Fruit fly (Drosophila melanogaster) whole organism, embryonic: ENCODE measurements around the gene CG16727.

Experiments
- Abd-B ChIP-seq: fragments of 200-800 bp; sonication (Bioruptor generic); optimal IDR thresholded peaks from 2 replicates; lab custom pipeline; 2018; ENCODE audit warnings: missing biosample characterization, mild to moderate bottlenecking, missing genetic modification characterization, moderate library complexity
- CG10209 ChIP-seq: fragments of 200-800 bp; sonication (Bioruptor generic); optimal IDR thresholded peaks from 3 replicates; lab custom pipeline; 2017; ENCODE audit warnings: missing biosample characterization, mild to moderate bottlenecking, missing genetic modification characterization, missing genetic modification reagents
- CG10431 ChIP-seq: fragments of 200-800 bp; sonication (Bioruptor generic); optimal IDR thresholded peaks from 3 replicates; lab custom pipeline; 2018; ENCODE audit warnings: missing biosample characterization, mild to moderate bottlenecking, missing genetic modification characterization
- CG11504 ChIP-seq: fragments of 200-800 bp; sonication (Bioruptor generic); optimal IDR thresholded peaks from 3 replicates; lab custom pipeline; 2019; ENCODE audit warnings: missing biosample characterization, mild to moderate bottlenecking, missing genetic modification characterization, moderate library complexity
- CG12155 ChIP-seq: fragments of 200-800 bp; sonication (Bioruptor generic); optimal IDR thresholded peaks from 3 replicates; lab custom pipeline; 2016; ENCODE audit warnings: missing biosample characterization, missing genetic modification characterization
- CG12391 ChIP-seq: fragments of 200-800 bp; sonication (Bioruptor generic); optimal IDR thresholded peaks from 3 replicates; lab custom pipeline; 2018; ENCODE audit warnings: missing biosample characterization, mild to moderate bottlenecking, missing genetic modification characterization, moderate library complexity
- CG14710 ChIP-seq: fragments of 200-800 bp; sonication (Bioruptor generic); optimal IDR thresholded peaks from 3 replicates; lab custom pipeline; 2019; ENCODE audit warnings: missing biosample characterization, mild to moderate bottlenecking, missing genetic modification characterization, moderate library complexity
- CG14965 ChIP-seq: fragments of 200-800 bp; sonication (Bioruptor generic); optimal IDR thresholded peaks from 2 replicates; lab custom pipeline; 2016; ENCODE audit warnings: missing biosample characterization, missing genetic modification characterization, borderline replicate concordance
- CG15479 ChIP-seq: fragments of 200-800 bp; sonication (Bioruptor generic); optimal IDR thresholded peaks from 3 replicates; lab custom pipeline; 2019; ENCODE audit warnings: missing biosample characterization, mild to moderate bottlenecking, missing genetic modification characterization, moderate library complexity
- CG15601 ChIP-seq: fragments of 200-800 bp; sonication (Bioruptor generic); optimal IDR thresholded peaks from 3 replicates; lab custom pipeline; 2019; ENCODE audit warnings: missing biosample characterization, mild to moderate bottlenecking, missing genetic modification characterization, moderate library complexity
- CG1602 ChIP-seq: fragments of 200-800 bp; sonication (Bioruptor generic); optimal IDR thresholded peaks from 3 replicates; lab custom pipeline; 2016; ENCODE audit warnings: missing biosample characterization, missing genetic modification characterization
- CG16779 ChIP-seq: fragments of 200-800 bp; sonication (Bioruptor generic); IDR thresholded peaks from 2 replicates; pipeline ENCODE4 v1.3.6; 2022; ENCODE audit warnings: missing biosample characterization, missing genetic modification characterization
- CG17568 ChIP-seq: fragments of 200-800 bp; sonication (Bioruptor generic); optimal IDR thresholded peaks from 2 replicates; lab custom pipeline; 2018; ENCODE audit warnings: missing biosample characterization, mild to moderate bottlenecking, missing genetic modification characterization, moderate library complexity
- CG18764 ChIP-seq: fragments of 200-800 bp; sonication (Bioruptor generic); optimal IDR thresholded peaks from 3 replicates; lab custom pipeline; 2016; ENCODE audit warnings: missing biosample characterization, missing genetic modification characterization
- CG2712 ChIP-seq: fragments of 200-800 bp; optimal IDR thresholded peaks from 3 replicates; lab custom pipeline; 2019; ENCODE audit warnings: missing biosample characterization, mild to moderate bottlenecking, missing genetic modification characterization, moderate library complexity
- CG32532 ChIP-seq: fragments of 200-800 bp; sonication (Bioruptor generic); IDR thresholded peaks from 2 replicates; pipeline ENCODE4 v1.3.6; 2022; ENCODE audit warnings: missing biosample characterization, missing genetic modification characterization
- CG33213 ChIP-seq: fragments of 200-800 bp; sonication (Bioruptor generic); optimal IDR thresholded peaks from 3 replicates; lab custom pipeline; 2016; ENCODE audit warnings: missing biosample characterization, missing genetic modification characterization
- CG34224 ChIP-seq: fragments of 200-800 bp; sonication (Bioruptor generic); IDR thresholded peaks from 3 replicates; pipeline ENCODE4 v1.3.6; 2022; ENCODE audit warnings: missing biosample characterization, missing genetic modification characterization; ENCODE audit not compliant: partially characterized antibody
- CG4730 ChIP-seq: fragments of 200-800 bp; sonication (Bioruptor generic); IDR thresholded peaks from 2 replicates; pipeline ENCODE4 v1.3.6; 2022; ENCODE audit warnings: missing biosample characterization, missing genetic modification characterization
- CG5245 ChIP-seq: fragments of 200-800 bp; sonication (Bioruptor generic); optimal IDR thresholded peaks from 3 replicates; lab custom pipeline; 2016; ENCODE audit warnings: missing biosample characterization, missing genetic modification characterization
- CG6765 ChIP-seq: fragments of 200-800 bp; sonication (Bioruptor generic); optimal IDR thresholded peaks from 3 replicates; lab custom pipeline; 2017; ENCODE audit warnings: missing biosample characterization, mild to moderate bottlenecking, missing genetic modification characterization
- CG7987 ChIP-seq: fragments of 200-800 bp; sonication (Bioruptor generic); optimal IDR thresholded peaks from 2 replicates; lab custom pipeline; 2018; ENCODE audit warnings: missing biosample characterization, mild to moderate bottlenecking, missing genetic modification characterization, moderate library complexity
- CG8924 ChIP-seq: fragments of 200-800 bp; optimal IDR thresholded peaks from 3 replicates; lab custom pipeline; 2019; ENCODE audit warnings: missing biosample characterization, mild to moderate bottlenecking, missing genetic modification characterization, moderate library complexity
- Dek ChIP-seq: fragments of 200-800 bp; sonication (Bioruptor generic); optimal IDR thresholded peaks from 3 replicates; lab custom pipeline; 2019; ENCODE audit warnings: missing biosample characterization, mild to moderate bottlenecking, missing genetic modification characterization, moderate library complexity
- Fer2 ChIP-seq: fragments of 200-800 bp; sonication (Bioruptor generic); optimal IDR thresholded peaks from 2 replicates; lab custom pipeline; 2018; ENCODE audit warnings: missing biosample characterization, mild to moderate bottlenecking, missing genetic modification characterization, moderate library complexity
- Hand ChIP-seq: fragments of 200-800 bp; sonication (Bioruptor generic); optimal IDR thresholded peaks from 2 replicates; lab custom pipeline; 2017; ENCODE audit warnings: mild to moderate bottlenecking, missing biosample characterization, missing genetic modification reagents, missing genetic modification characterization
- Hr78 ChIP-seq, 2 experiments: fragments of 200-800 bp in 1 of 2; fragments of >200 bp in 1 of 2; sonication (Bioruptor generic) in 1 of 2; optimal IDR thresholded peaks; 2 replicates each; lab custom pipeline; 2017 to 2019; ENCODE audit warnings: missing biosample characterization in 2 of 2, missing genetic modification characterization in 2 of 2, mild to moderate bottlenecking in 1 of 2, moderate library complexity in 1 of 2
- Lim3 ChIP-seq: fragments of 200-800 bp; sonication (Bioruptor generic); IDR thresholded peaks from 2 replicates; pipeline ENCODE4 v1.3.6; 2022; ENCODE audit warnings: missing biosample characterization, missing genetic modification characterization
- MTF-1 ChIP-seq: fragments of 200-800 bp; sonication (Bioruptor generic); optimal IDR thresholded peaks from 2 replicates; lab custom pipeline; 2018; ENCODE audit warnings: missing biosample characterization, mild to moderate bottlenecking, missing genetic modification characterization, borderline replicate concordance
- Pdp1 ChIP-seq, 2 experiments: fragments of 200-800 bp; sonication (Bioruptor generic); optimal IDR thresholded peaks; 3 replicates each; lab custom pipeline; 2016; ENCODE audit warnings: missing biosample characterization in 2 of 2, missing genetic modification characterization in 2 of 2, mild to moderate bottlenecking in 1 of 2, moderate library complexity in 1 of 2
- Usf ChIP-seq: fragments of 200-800 bp; sonication (Bioruptor generic); optimal IDR thresholded peaks from 2 replicates; lab custom pipeline; 2017; ENCODE audit warnings: missing genotype, missing biosample characterization, missing genetic modification characterization
- ab ChIP-seq: fragments of 200-800 bp; sonication (Bioruptor generic); optimal IDR thresholded peaks from 2 replicates; lab custom pipeline; 2016; ENCODE audit warnings: missing biosample characterization, missing genetic modification characterization
- abd-A ChIP-seq: fragments of 200-800 bp; sonication (Bioruptor generic); optimal IDR thresholded peaks from 3 replicates; lab custom pipeline; 2019; ENCODE audit warnings: missing biosample characterization, mild to moderate bottlenecking, missing genetic modification characterization, moderate library complexity
- al ChIP-seq: fragments of 200-800 bp; sonication (Bioruptor generic); IDR thresholded peaks from 2 replicates; pipeline ENCODE4 v1.3.6; 2022; ENCODE audit warnings: missing biosample characterization, missing genetic modification characterization
- bigmax ChIP-seq: fragments of 200-800 bp; sonication (Bioruptor generic); optimal IDR thresholded peaks from 2 replicates; lab custom pipeline; 2018; ENCODE audit warnings: missing biosample characterization, mild to moderate bottlenecking, missing genetic modification characterization
- cad ChIP-seq: fragments of >200 bp; optimal IDR thresholded peaks from 2 replicates; lab custom pipeline; 2017; ENCODE audit warnings: missing biosample characterization, missing genetic modification characterization
- gce ChIP-seq: fragments of 200-800 bp; sonication (Bioruptor generic); IDR thresholded peaks from 3 replicates; pipeline ENCODE4 v1.3.6; 2022; ENCODE audit warnings: missing biosample characterization, missing genetic modification characterization
- inv ChIP-seq: fragments of 200-800 bp; sonication (Bioruptor generic); IDR thresholded peaks from 2 replicates; pipeline ENCODE4 v1.3.6; 2022; ENCODE audit warnings: missing biosample characterization, missing genetic modification characterization; ENCODE audit not compliant: partially characterized antibody
- jumu ChIP-seq: fragments of 200-800 bp; sonication (Bioruptor generic); optimal IDR thresholded peaks from 3 replicates; lab custom pipeline; 2016; ENCODE audit warnings: missing biosample characterization, missing genetic modification characterization
- lmd ChIP-seq: fragments of 200-800 bp; sonication (Bioruptor generic); IDR thresholded peaks from 2 replicates; pipeline ENCODE4 v1.3.6; 2022; ENCODE audit warnings: missing biosample characterization, missing genetic modification characterization
- nerfin-1 ChIP-seq: fragments of 200-800 bp; sonication (Bioruptor generic); optimal IDR thresholded peaks from 3 replicates; lab custom pipeline; 2019; ENCODE audit warnings: missing biosample characterization, mild to moderate bottlenecking, missing genetic modification characterization, moderate library complexity
- repo ChIP-seq: fragments of 200-800 bp; sonication (Bioruptor generic); optimal IDR thresholded peaks from 2 replicates; lab custom pipeline; 2016; ENCODE audit warnings: missing biosample characterization, missing genetic modification characterization
- slou ChIP-seq: fragments of 200-800 bp; sonication (Bioruptor generic); optimal IDR thresholded peaks from 3 replicates; lab custom pipeline; 2016; ENCODE audit warnings: missing biosample characterization, missing genetic modification characterization
- so ChIP-seq: fragments of 200-800 bp; sonication (Bioruptor generic); IDR thresholded peaks from 3 replicates; pipeline ENCODE4 v1.3.6; 2022; ENCODE audit warnings: missing biosample characterization, missing genetic modification characterization
- sug ChIP-seq: fragments of 200-800 bp; optimal IDR thresholded peaks from 2 replicates; lab custom pipeline; 2019; ENCODE audit warnings: missing biosample characterization, mild to moderate bottlenecking, missing genetic modification characterization, moderate library complexity
- tgo ChIP-seq: fragments of 200-800 bp; sonication (Bioruptor generic); IDR thresholded peaks from 3 replicates; pipeline ENCODE4 v1.3.6; 2022; ENCODE audit warnings: missing biosample characterization, missing genetic modification characterization
- zen ChIP-seq: fragments of 200-800 bp; sonication (Bioruptor generic); optimal IDR thresholded peaks from 3 replicates; lab custom pipeline; 2018; ENCODE audit warnings: missing biosample characterization, mild to moderate bottlenecking, missing genetic modification characterization, moderate library complexity
- zfh1 ChIP-seq: fragments of 200-800 bp; sonication (Bioruptor generic); IDR thresholded peaks from 3 replicates; pipeline ENCODE4 v1.3.6; 2022; ENCODE audit warnings: missing biosample characterization, missing genetic modification characterization

The CG16727 gene

DNA sequence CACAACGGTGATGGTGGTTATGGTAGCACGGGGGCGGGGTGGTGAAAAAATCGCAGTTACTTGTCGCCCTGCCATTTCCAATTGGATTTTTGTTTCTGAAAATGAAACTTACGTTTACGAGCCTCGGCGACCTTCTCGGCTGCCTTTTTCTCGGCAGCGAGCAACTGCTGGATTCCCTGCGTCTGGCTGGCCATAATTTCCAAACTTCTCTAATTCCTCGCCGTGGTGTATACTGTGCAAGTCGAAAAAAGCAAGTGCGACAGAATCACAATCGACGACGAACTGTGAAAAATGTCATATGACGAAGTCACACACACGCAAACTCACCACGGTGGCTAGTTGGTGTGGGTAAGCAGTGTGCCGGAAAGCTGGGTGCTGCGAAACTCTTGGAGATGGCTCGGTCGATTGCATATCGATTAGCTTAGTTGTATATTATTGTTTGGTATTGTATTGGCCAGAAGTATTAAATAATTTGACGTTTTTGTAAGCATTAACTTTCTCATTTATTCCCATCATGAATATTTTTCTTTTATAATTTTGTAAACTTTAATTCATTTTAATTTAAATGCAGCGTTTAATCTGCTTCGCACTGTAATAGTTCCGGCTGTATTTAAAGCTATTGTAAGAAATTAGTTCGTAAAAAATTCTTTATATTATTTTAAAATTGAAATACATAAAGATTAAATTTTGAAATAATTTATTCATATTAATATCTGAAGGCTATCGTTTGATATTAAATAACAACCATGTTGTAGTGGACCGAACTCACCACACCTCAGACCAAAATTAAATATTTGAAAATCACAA is 31.1 kb downstream of the CG16727 start, which contains the start of gene Vha13 (continued):
- TF ChIP-seq jumu (GFP tag; lab: Kevin White, UChicago) (no peak), abd-A (tag; lab: Kevin White, UChicago) (peak; percentile 69), CG18764 (GFP tag; lab: Kevin White, UChicago) (no peak), Fer2 (tag; lab: Kevin White, UChicago) (no peak), repo (peak; percentile 41), cad (no peak), zfh1 (GFP tag; lab: Robert Waterston, UW) (no peak; the same call in 2 of the 3 replicates), CG34224 (GFP tag; lab: Robert Waterston, UW) (peak; percentile 36; the same call in 1 of the 3 replicates), Lim3 (GFP tag; lab: Robert Waterston, UW) (no peak), CG6765 (GFP tag; lab: Kevin White, UChicago) (peak; percentile 52), Dek (tag; lab: Kevin White, UChicago) (peak; percentile 42), CG1602 (no peak), inv (GFP tag; lab: Robert Waterston, UW) (peak; percentile 62), Hr78 (GFP tag; optimal IDR thresholded peaks at IDR 0.05; lab: Kevin White, UChicago) (peak in 1 of 2 experiments; percentile 24), MTF-1 (GFP tag; lab: Kevin White, UChicago) (peak; percentile 39), bigmax (GFP tag; lab: Kevin White, UChicago) (peak; percentile 7), nerfin-1 (tag; lab: Kevin White, UChicago) (peak; percentile 40), al (GFP tag; lab: Robert Waterston, UW) (0 out of 2 replicates have a peak, but pooled peaks have one; percentile 23), lmd (peak; percentile 51), CG12155 (GFP tag; lab: Kevin White, UChicago) (peak; percentile 8), CG4730 (GFP tag; lab: Robert Waterston, UW) (no peak), zen (tag; lab: Kevin White, UChicago) (no peak), Pdp1 (GFP tag; optimal IDR thresholded peaks at IDR 0.05; lab: Kevin White, UChicago) (peak; percentile 14 to 27), ab (GFP tag; lab: Kevin White, UChicago) (peak; percentile 29), CG32532 (GFP tag; lab: Robert Waterston, UW) (peak; percentile 66), CG12391 (tag; lab: Kevin White, UChicago) (peak; percentile 36), sug (tag; lab: Kevin White, UChicago) (peak; percentile 28), CG17568 (GFP tag; lab: Kevin White, UChicago) (no peak), Abd-B (GFP tag; lab: Kevin White, UChicago) (no peak), CG14965 (GFP tag; lab: Kevin White, UChicago) (no peak), CG33213 (GFP tag; lab: Kevin White, UChicago) (peak; percentile 26), CG15479 (GFP tag; lab: Kevin White, UChicago) (no peak), tgo (GFP tag; lab: Robert Waterston, UW) (peak; percentile 42; the same call in 2 of the 3 replicates), CG7987 (GFP tag; lab: Kevin White, UChicago) (peak; percentile 57), CG14710 (tag; lab: Kevin White, UChicago) (peak; percentile 34), CG16779 (GFP tag; lab: Robert Waterston, UW) (no peak), CG10209 (GFP tag; lab: Kevin White, UChicago) (peak; percentile 0), CG10431 (GFP tag; lab: Kevin White, UChicago) (no peak), CG11504 (no peak), Usf (GFP tag; lab: Kevin White, UChicago) (peak; percentile 33), Hand (GFP tag; lab: Kevin White, UChicago) (peak; percentile 50), slou (GFP tag; lab: Kevin White, UChicago) (peak; percentile 0), so (GFP tag; lab: Robert Waterston, UW) (no peak), CG5245 (GFP tag; lab: Kevin White, UChicago) (peak; percentile 14), CG15601 (tag; lab: Kevin White, UChicago) (peak; percentile 30), CG2712 (tag; lab: Kevin White, UChicago) (peak; percentile 23), gce (GFP tag; lab: Robert Waterston, UW) (no peak), CG8924 (tag; lab: Kevin White, UChicago) (peak; percentile 18)
